Fruit fly (Drosophila melanogaster): ENCODE data around the gene RhoGAP68F.

Gene RhoGAP68F

dm6 chr3L:12115966-12116735, 22.5 kb upstream of the RhoGAP68F start, which contains the start of gene vers (continued):
- TF ChIP-seq Nf-YC (tag; optimal IDR thresholded peaks at IDR 0.05) (no peak), sc (optimal IDR thresholded peaks at IDR 0.05) (no peak), sc (GFP tag; optimal IDR thresholded peaks at IDR 0.05) (no peak), CG17186 (GFP tag; optimal IDR thresholded peaks at IDR 0.05) (peak; percentile 9), Dip2 (GFP tag; IDR thresholded peaks at IDR 0.05) (no peak), amos (GFP tag; IDR thresholded peaks at IDR 0.05; ENCODE audit: partially characterized antibody) (peak; percentile 96), vnd (GFP tag; IDR thresholded peaks at IDR 0.05; ENCODE audit: partially characterized antibody) (peak; percentile 84), Mrtf (GFP tag; IDR thresholded peaks at IDR 0.05) (no peak), Doc3 (GFP tag; IDR thresholded peaks at IDR 0.05; ENCODE audit: partially characterized antibody) (peak; percentile 91), CrebB (tag; optimal IDR thresholded peaks at IDR 0.05) (no peak), onecut (GFP tag; IDR thresholded peaks at IDR 0.05) (no peak), CG1024 (GFP tag; IDR thresholded peaks at IDR 0.05) (no peak), pb (GFP tag; optimal IDR thresholded peaks at IDR 0.05) (no peak), sna (GFP tag; IDR thresholded peaks at IDR 0.05; ENCODE audit: partially characterized antibody) (peak; percentile 88), knrl (GFP tag; IDR thresholded peaks at IDR 0.05; ENCODE audit: partially characterized antibody) (peak; percentile 90), Sin3A (optimal IDR thresholded peaks at IDR 0.05) (peak; percentile 13)

- peak; percentile 73 for TF ChIP-seq CG14860 (GFP tag; IDR thresholded peaks at IDR 0.05; ENCODE audit: partially characterized antibody)
- TF ChIP-seq Dll (GFP tag; IDR thresholded peaks at IDR 0.05; ENCODE audit: partially characterized antibody), result peak; percentile 91
- TF ChIP-seq CG16813 (GFP tag; IDR thresholded peaks at IDR 0.05; ENCODE audit: partially characterized antibody), result peak; percentile 68
- TF ChIP-seq CG4360 (GFP tag; IDR thresholded peaks at IDR 0.05), result 0 out of 2 replicates have a peak, but pooled peaks have one; percentile 14
- peak; percentile 77 for TF ChIP-seq BEAF-32 (GFP tag; optimal IDR thresholded peaks at IDR 0.05)
- TF ChIP-seq CG2712 (tag; optimal IDR thresholded peaks at IDR 0.05), result peak; percentile 16
- TF ChIP-seq bbx (GFP tag; IDR thresholded peaks at IDR 0.05; ENCODE audit: partially characterized antibody), result peak; percentile 86
- TF ChIP-seq Bgb (GFP tag; IDR thresholded peaks at IDR 0.05; ENCODE audit: partially characterized antibody), result peak; percentile 82
- TF ChIP-seq row (GFP tag; IDR thresholded peaks at IDR 0.05), result peak; percentile 41; the same call in 2 of the 3 replicates
- peak; percentile 82 for TF ChIP-seq MESR4 (GFP tag; optimal IDR thresholded peaks at IDR 0.05)
- TF ChIP-seq inv (GFP tag; IDR thresholded peaks at IDR 0.05; ENCODE audit: partially characterized antibody), result peak; percentile 61
- TF ChIP-seq YL-1 (GFP tag; optimal IDR thresholded peaks at IDR 0.05), result peak; percentile 28
- no peak for TF ChIP-seq CG17912 (GFP tag; optimal IDR thresholded peaks at IDR 0.05)
- TF ChIP-seq CG17829 (tag; optimal IDR thresholded peaks at IDR 0.05), result peak; percentile 14
- TF ChIP-seq HLH4C (GFP tag; IDR thresholded peaks at IDR 0.05; ENCODE audit: partially characterized antibody), result peak; percentile 78
- TF ChIP-seq nmo (GFP tag; optimal IDR thresholded peaks at IDR 0.05), result no peak
- peak; percentile 82 for TF ChIP-seq hbn (GFP tag; IDR thresholded peaks at IDR 0.05; ENCODE audit: partially characterized antibody)
- TF ChIP-seq hb (GFP tag; IDR thresholded peaks at IDR 0.05; ENCODE audit: partially characterized antibody), result peak; percentile 60; the same call in 1 of the 3 replicates
- no peak for TF ChIP-seq CG11695 (GFP tag; IDR thresholded peaks at IDR 0.05)
- TF ChIP-seq CG34224 (GFP tag; IDR thresholded peaks at IDR 0.05; ENCODE audit: partially characterized antibody), result peak; percentile 88
- no peak for TF ChIP-seq CG11247 (GFP tag; IDR thresholded peaks at IDR 0.05)
- peak; percentile 21 for TF ChIP-seq CG12391 (tag; optimal IDR thresholded peaks at IDR 0.05)
- TF ChIP-seq E2f2 (GFP tag; IDR thresholded peaks at IDR 0.05), result 0 out of 2 replicates have a peak, but pooled peaks have one; percentile 33
- no peak for TF ChIP-seq CG10462 (GFP tag; optimal IDR thresholded peaks at IDR 0.05)
- TF ChIP-seq D19A (tag; optimal IDR thresholded peaks at IDR 0.05), result no peak
- TF ChIP-seq Sry-δ (GFP tag; optimal IDR thresholded peaks at IDR 0.05), result peak; percentile 85
- no peak for TF ChIP-seq CG1832 (GFP tag; optimal IDR thresholded peaks at IDR 0.05)
- TF ChIP-seq Dp (GFP tag; optimal IDR thresholded peaks at IDR 0.05), result peak; percentile 47
- TF ChIP-seq Med (GFP tag), result peak; percentile 47
- no peak for TF ChIP-seq vfl (GFP tag; optimal IDR thresholded peaks at IDR 0.05)
- peak; percentile 75 for TF ChIP-seq MBD-R2 (GFP tag; IDR thresholded peaks at IDR 0.05)
- TF ChIP-seq Dad (GFP tag; optimal IDR thresholded peaks at IDR 0.05), result no peak
Observed at dm6 chr3L:12118156-12118555, 20.5 kb upstream of the RhoGAP68F start, which contains the start of gene ssp. Gene ssp (plus strand): TSS chr3L:12118257.

Measured in whole organism, embryonic.